Worm (Caenorhabditis elegans) whole organism, late embryonic: ENCODE results near the gene Y50D4A.10.

Source experiments
- C08G9.2 ChIP-seq: sonication (generic microtip); optimal IDR thresholded peaks from 2 replicates; lab custom pipeline; 2016; ENCODE audit warnings: mild to moderate bottlenecking, missing genetic modification characterization, moderate library complexity, missing compliant biosample characterization
- F13H6.1 ChIP-seq: sonication (generic microtip); optimal IDR thresholded peaks from 2 replicates; lab custom pipeline; 2016; ENCODE audit warnings: missing genetic modification characterization, missing compliant biosample characterization
- K02D7.2 ChIP-seq: sonication (generic microtip); optimal IDR thresholded peaks from 2 replicates; lab custom pipeline; 2017; ENCODE audit warnings: mild to moderate bottlenecking, missing genetic modification characterization, missing compliant biosample characterization
- ama-1 ChIP-seq: fragments of 150-350 bp; optimal IDR thresholded peaks from 2 replicates; lab custom pipeline; 2014
- ceh-30 ChIP-seq: fragments of 150-350 bp; optimal IDR thresholded peaks from 2 replicates; lab custom pipeline; 2014; ENCODE audit warnings: missing biosample characterization, missing genetic modification characterization
- hlh-15 ChIP-seq: sonication (generic microtip); optimal IDR thresholded peaks from 2 replicates; lab custom pipeline; 2016; ENCODE audit warnings: missing genetic modification characterization, missing compliant biosample characterization
- nhr-11 ChIP-seq: fragments of 150-350 bp; optimal IDR thresholded peaks from 2 replicates; lab custom pipeline; 2014; ENCODE audit warnings: missing biosample characterization, missing genetic modification characterization
- nhr-232 ChIP-seq: sonication (generic microtip); optimal IDR thresholded peaks from 2 replicates; lab custom pipeline; 2016; ENCODE audit warnings: missing genetic modification characterization, missing compliant biosample characterization

DNA sequence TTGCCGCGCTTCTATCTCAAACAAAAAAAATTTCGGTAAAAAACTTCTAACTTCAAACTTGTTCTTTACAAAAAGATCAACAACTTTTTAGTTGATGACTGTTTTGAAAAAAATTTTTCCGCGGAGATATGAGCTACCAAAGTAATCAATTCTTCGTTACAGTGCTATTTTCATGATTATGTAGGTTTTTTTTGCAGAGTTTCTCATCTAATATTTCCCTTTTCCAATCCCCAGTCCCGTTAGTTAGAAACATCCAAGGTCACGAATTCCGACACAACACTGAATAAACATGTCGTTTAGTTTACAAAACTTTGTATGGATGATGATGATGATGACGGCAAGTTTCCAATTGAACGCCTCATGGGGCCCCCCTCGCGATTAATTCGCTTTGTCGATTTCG is 12.2 kb upstream of the Y50D4A.10 start:
- TF ChIP-seq C08G9.2 (tag; lab: Kevin White, UChicago) (no peak), nhr-11 (tag; lab: Kevin White, UChicago) (no peak), ceh-30 (tag; lab: Kevin White, UChicago) (no peak), nhr-232 (tag; lab: Kevin White, UChicago) (no peak), hlh-15 (tag; lab: Kevin White, UChicago) (no peak), K02D7.2 (no peak), F13H6.1 (tag; lab: Kevin White, UChicago) (no peak), ama-1 (lab: Kevin White, UChicago) (no peak)
